Worm (Caenorhabditis elegans) whole organism, L2 larva: ENCODE data around the gene nrde-4.

Experiments
- F13H6.1 ChIP-seq: sonication (generic microtip); optimal IDR thresholded peaks from 2 replicates; lab custom pipeline; 2016; ENCODE audit warnings: missing genetic modification characterization, missing compliant biosample characterization
- dmd-4 ChIP-seq: sonication (generic microtip); optimal IDR thresholded peaks from 2 replicates; lab custom pipeline; 2017; ENCODE audit warnings: missing biosample characterization, missing genetic modification characterization
- egl-27 ChIP-seq: sonication (generic microtip); optimal IDR thresholded peaks from 3 replicates; lab custom pipeline; 2017; ENCODE audit warnings: missing biosample characterization, missing genetic modification reagents, missing genetic modification characterization
- gmeb-1 ChIP-seq: fragments of 150-350 bp; optimal IDR thresholded peaks from 2 replicates; lab custom pipeline; 2014; ENCODE audit warnings: missing biosample characterization, missing genetic modification characterization
- mab-5 ChIP-seq: fragments of 150-350 bp; optimal IDR thresholded peaks from 2 replicates; lab custom pipeline; 2014; ENCODE audit warnings: missing biosample characterization, missing genetic modification characterization
- snpc-4 ChIP-seq: fragments of 150-350 bp; optimal IDR thresholded peaks from 2 replicates; lab custom pipeline; 2014; ENCODE audit warnings: missing biosample characterization, missing genetic modification characterization
- unc-55 ChIP-seq: fragments of 150-350 bp; sonication (generic microtip); optimal IDR thresholded peaks from 3 replicates; lab custom pipeline; 2014; ENCODE audit warnings: missing biosample characterization, missing genetic modification reagents, missing genetic modification characterization
- ztf-11 ChIP-seq: sonication (generic microtip); optimal IDR thresholded peaks from 2 replicates; lab custom pipeline; 2017; ENCODE audit warnings: missing biosample characterization, missing genetic modification characterization

DNA sequence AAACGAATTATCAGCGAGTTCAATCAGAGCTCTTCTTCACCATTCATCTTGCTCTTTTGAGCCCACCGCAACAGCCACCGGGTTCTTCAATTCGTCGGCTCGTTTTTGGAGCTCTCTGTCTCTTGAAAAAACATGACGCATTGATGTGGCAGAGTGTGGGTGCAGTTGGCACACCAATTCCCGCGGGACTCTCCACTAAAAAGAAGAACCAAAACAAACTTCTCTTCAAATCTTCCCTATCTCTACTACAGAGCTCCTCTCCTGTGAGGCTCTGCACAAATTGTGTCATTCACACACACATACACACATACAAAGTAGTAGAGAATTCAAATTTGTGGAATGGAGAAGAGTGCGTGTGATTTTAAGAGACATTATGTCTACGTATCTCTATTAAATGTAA is 8.9 kb upstream of the nrde-4 start:
- TF ChIP-seq mab-5 (tag; lab: Kevin White, UChicago) = peak; percentile 43
- no peak for TF ChIP-seq F13H6.1 (tag; lab: Kevin White, UChicago)
- no peak for TF ChIP-seq gmeb-1 (tag; lab: Kevin White, UChicago)
- no peak for TF ChIP-seq unc-55 (GFP tag; lab: Kevin White, UChicago)
- TF ChIP-seq snpc-4 (tag; lab: Kevin White, UChicago) = peak; percentile 6
- no peak for TF ChIP-seq dmd-4 (tag; lab: Kevin White, UChicago)
- no peak for TF ChIP-seq ztf-11 (tag; lab: Kevin White, UChicago)
- TF ChIP-seq egl-27 (tag; lab: Kevin White, UChicago) = no peak
